Fruit fly (Drosophila melanogaster) whole organism, embryonic: Measurements from ENCODE around the gene Nf1.
A peak's percentile ranks its signal among the peaks of the same experiment; 100 is the strongest.

ENCODE experiments used
- Atf3 ChIP-seq: fragments of 200-800 bp; sonication (Bioruptor generic); optimal IDR thresholded peaks from 3 replicates; lab custom pipeline; 2016; ENCODE audit warnings: missing biosample characterization, missing genetic modification characterization
- B-H2 ChIP-seq: fragments of 200-800 bp; sonication (Bioruptor generic); optimal IDR thresholded peaks from 2 replicates; lab custom pipeline; 2018; ENCODE audit warnings: missing biosample characterization, mild to moderate bottlenecking, missing genetic modification characterization
- Bteb2 ChIP-seq: fragments of 200-800 bp; sonication (Bioruptor generic); optimal IDR thresholded peaks from 2 replicates; lab custom pipeline; 2016; ENCODE audit warnings: missing biosample characterization, missing genetic modification characterization
- C15 ChIP-seq: fragments of 200-800 bp; sonication (Bioruptor generic); IDR thresholded peaks from 3 replicates; pipeline ENCODE4 v1.3.6; 2022; ENCODE audit warnings: missing biosample characterization, missing genetic modification characterization
- CG10274 ChIP-seq: fragments of 200-800 bp; sonication (Bioruptor generic); optimal IDR thresholded peaks from 3 replicates; lab custom pipeline; 2017; ENCODE audit warnings: missing biosample characterization, mild to moderate bottlenecking, missing genetic modification characterization
- CG10565 ChIP-seq: fragments of 200-800 bp; sonication (Bioruptor generic); optimal IDR thresholded peaks from 3 replicates; lab custom pipeline; 2016; ENCODE audit warnings: missing biosample characterization, mild to moderate bottlenecking, missing genetic modification characterization
- CG10654 ChIP-seq: fragments of 200-800 bp; sonication (Bioruptor generic); optimal IDR thresholded peaks from 2 replicates; lab custom pipeline; 2016; ENCODE audit warnings: missing biosample characterization, missing genetic modification characterization
- CG17912 ChIP-seq: fragments of 200-800 bp; sonication (Bioruptor generic); optimal IDR thresholded peaks from 2 replicates; lab custom pipeline; 2018; ENCODE audit warnings: missing biosample characterization, mild to moderate bottlenecking, missing genetic modification characterization
- CG18599 ChIP-seq: fragments of 200-800 bp; sonication (Bioruptor generic); optimal IDR thresholded peaks from 3 replicates; lab custom pipeline; 2017; ENCODE audit warnings: missing biosample characterization, missing genetic modification characterization, mild to moderate bottlenecking, moderate library complexity, missing genetic modification reagents
- CG32532 ChIP-seq: fragments of 200-800 bp; sonication (Bioruptor generic); IDR thresholded peaks from 2 replicates; pipeline ENCODE4 v1.3.6; 2022; ENCODE audit warnings: missing biosample characterization, missing genetic modification characterization
- CG33213 ChIP-seq: fragments of 200-800 bp; sonication (Bioruptor generic); optimal IDR thresholded peaks from 3 replicates; lab custom pipeline; 2016; ENCODE audit warnings: missing biosample characterization, missing genetic modification characterization
- CG3995 ChIP-seq: fragments of 200-800 bp; sonication (Bioruptor generic); optimal IDR thresholded peaks from 3 replicates; lab custom pipeline; 2016; ENCODE audit warnings: missing biosample characterization, missing genetic modification characterization
- CG4282 ChIP-seq: fragments of 200-800 bp; sonication (Bioruptor generic); optimal IDR thresholded peaks from 2 replicates; lab custom pipeline; 2016; ENCODE audit warnings: missing biosample characterization, missing genetic modification characterization
- CG43689 ChIP-seq: fragments of 200-800 bp; sonication (Bioruptor generic); IDR thresholded peaks from 2 replicates; pipeline ENCODE4 v1.3.6; 2022; ENCODE audit warnings: missing biosample characterization, missing genetic modification characterization
- CG4820 ChIP-seq: fragments of 200-800 bp; sonication (Bioruptor generic); optimal IDR thresholded peaks from 3 replicates; lab custom pipeline; 2016; ENCODE audit warnings: missing biosample characterization, missing genetic modification characterization
- CG6683 ChIP-seq: fragments of 200-800 bp; sonication (Bioruptor generic); optimal IDR thresholded peaks from 2 replicates; lab custom pipeline; 2017; ENCODE audit warnings: missing biosample characterization, mild to moderate bottlenecking, missing genetic modification characterization, missing genetic modification reagents
- CG6689 ChIP-seq: fragments of 200-800 bp; sonication (Bioruptor generic); IDR thresholded peaks from 2 replicates; pipeline ENCODE4 v1.3.6; 2022; ENCODE audit warnings: missing biosample characterization, missing genetic modification characterization
- CG7357 ChIP-seq: fragments of 200-800 bp; sonication (Bioruptor generic); IDR thresholded peaks from 3 replicates; pipeline ENCODE4 v1.3.6; 2022; ENCODE audit warnings: missing biosample characterization, missing genetic modification characterization
- CG7963 ChIP-seq: fragments of 200-800 bp; sonication (Bioruptor generic); IDR thresholded peaks from 3 replicates; pipeline ENCODE4 v1.3.6; 2022; ENCODE audit warnings: missing biosample characterization, missing genetic modification characterization; ENCODE audit not compliant: partially characterized antibody
- CG8765 ChIP-seq: fragments of 200-800 bp; sonication (Bioruptor generic); IDR thresholded peaks from 2 replicates; pipeline ENCODE4 v1.3.6; 2022; ENCODE audit warnings: missing biosample characterization, missing genetic modification characterization
- CG9797 ChIP-seq: fragments of 200-800 bp; sonication (Bioruptor generic); optimal IDR thresholded peaks from 3 replicates; lab custom pipeline; 2018; ENCODE audit warnings: missing biosample characterization, mild to moderate bottlenecking, missing genetic modification characterization
- Camta ChIP-seq: fragments of 200-800 bp; sonication (Bioruptor generic); optimal IDR thresholded peaks from 2 replicates; lab custom pipeline; 2016; ENCODE audit warnings: missing biosample characterization, missing genetic modification characterization
- Deaf1 ChIP-seq: fragments of 200-800 bp; optimal IDR thresholded peaks from 3 replicates; lab custom pipeline; 2019; ENCODE audit warnings: missing biosample characterization, mild to moderate bottlenecking, missing genetic modification characterization, moderate library complexity
- Ets65A ChIP-seq: fragments of 200-800 bp; sonication (Bioruptor generic); peaks from one replicate; lab custom pipeline; 2016; ENCODE audit warnings: missing biosample characterization, missing genetic modification characterization
- Hand ChIP-seq: fragments of 200-800 bp; sonication (Bioruptor generic); optimal IDR thresholded peaks from 2 replicates; lab custom pipeline; 2017; ENCODE audit warnings: mild to moderate bottlenecking, missing biosample characterization, missing genetic modification reagents, missing genetic modification characterization
- Hmx ChIP-seq: fragments of 200-800 bp; sonication (Bioruptor generic); optimal IDR thresholded peaks from 2 replicates; lab custom pipeline; 2016; ENCODE audit warnings: missing biosample characterization, missing genetic modification characterization
- Hr3 ChIP-seq: fragments of 200-800 bp; sonication (Bioruptor generic); optimal IDR thresholded peaks from 3 replicates; lab custom pipeline; 2016; ENCODE audit warnings: missing biosample characterization, missing genetic modification characterization
- Jarid2 ChIP-seq: fragments of 200-800 bp; sonication (Bioruptor generic); optimal IDR thresholded peaks from 3 replicates; lab custom pipeline; 2017; ENCODE audit warnings: mild to moderate bottlenecking, missing biosample characterization, missing genetic modification reagents, missing genetic modification characterization
- Optix ChIP-seq: fragments of 200-800 bp; sonication (Bioruptor generic); IDR thresholded peaks from 3 replicates; pipeline ENCODE4 v1.3.6; 2022; ENCODE audit warnings: missing biosample characterization, missing genetic modification characterization
- Six4 ChIP-seq: fragments of 200-800 bp; sonication (Bioruptor generic); optimal IDR thresholded peaks from 2 replicates; lab custom pipeline; 2016; ENCODE audit warnings: missing biosample characterization, missing genetic modification characterization
- Stat92E ChIP-seq, 3 experiments: fragments of >200 bp in 2 of 3; fragments of 200-800 bp in 1 of 3; sonication (Bioruptor generic) in 1 of 3; optimal IDR thresholded peaks; 2 replicates each; lab custom pipeline; 2017 to 2019; ENCODE audit warnings: missing biosample characterization in 3 of 3, missing genetic modification characterization in 3 of 3, mild to moderate bottlenecking in 1 of 3, moderate library complexity in 1 of 3
- Taf1 ChIP-seq: fragments of 200-800 bp; sonication (Bioruptor generic); IDR thresholded peaks from 2 replicates; pipeline ENCODE4 v1.3.6; 2022; ENCODE audit warnings: missing biosample characterization, missing genetic modification characterization
- Vsx1 ChIP-seq: fragments of 200-800 bp; sonication (Bioruptor generic); optimal IDR thresholded peaks from 2 replicates; lab custom pipeline; 2017; ENCODE audit warnings: missing biosample characterization, mild to moderate bottlenecking, missing genetic modification characterization, missing genetic modification reagents
- bsh ChIP-seq, 2 experiments: fragments of 200-800 bp; sonication (Bioruptor generic); optimal IDR thresholded peaks; 2 replicates each; lab custom pipeline; 2017 to 2018; ENCODE audit warnings: mild to moderate bottlenecking in 2 of 2, missing biosample characterization in 2 of 2, missing genetic modification characterization in 2 of 2, moderate library complexity in 1 of 2
- chinmo ChIP-seq: fragments of 200-800 bp; sonication (Bioruptor generic); IDR thresholded peaks from 4 replicates; pipeline ENCODE4 v1.3.6; 2022; ENCODE audit warnings: missing biosample characterization, missing genetic modification characterization; ENCODE audit not compliant: partially characterized antibody
- chm ChIP-seq: fragments of 200-800 bp; sonication (Bioruptor generic); IDR thresholded peaks from 2 replicates; pipeline ENCODE4 v1.3.6; 2022; ENCODE audit warnings: missing biosample characterization, missing genetic modification characterization
- dati ChIP-seq: fragments of 200-800 bp; sonication (Bioruptor generic); IDR thresholded peaks from 2 replicates; pipeline ENCODE4 v1.3.6; 2022; ENCODE audit warnings: missing biosample characterization, missing genetic modification characterization
- dmrt11E ChIP-seq: fragments of 200-800 bp; sonication (Bioruptor generic); optimal IDR thresholded peaks from 3 replicates; lab custom pipeline; 2018; ENCODE audit warnings: missing biosample characterization, mild to moderate bottlenecking, missing genetic modification characterization, moderate library complexity
- ems ChIP-seq: fragments of 200-800 bp; sonication (Bioruptor generic); optimal IDR thresholded peaks from 3 replicates; lab custom pipeline; 2016; ENCODE audit warnings: missing biosample characterization, missing genetic modification characterization
- gsb ChIP-seq: fragments of 200-800 bp; sonication (Bioruptor generic); IDR thresholded peaks from 2 replicates; pipeline ENCODE4 v1.3.6; 2022; ENCODE audit warnings: missing biosample characterization, missing genetic modification characterization
- hkb ChIP-seq, 2 experiments: fragments of 200-800 bp in 1 of 2; fragments of >200 bp in 1 of 2; sonication (Bioruptor generic) in 1 of 2; IDR thresholded peaks in 1 of 2; optimal IDR thresholded peaks in 1 of 2; 2 replicates each; pipeline versions ENCODE4 v1.3.6 to Lab custom; 2017 to 2022; ENCODE audit warnings: missing biosample characterization in 1 of 2, missing genetic modification characterization in 1 of 2
- lmd ChIP-seq: fragments of 200-800 bp; sonication (Bioruptor generic); IDR thresholded peaks from 2 replicates; pipeline ENCODE4 v1.3.6; 2022; ENCODE audit warnings: missing biosample characterization, missing genetic modification characterization
- nau ChIP-seq: fragments of 200-800 bp; sonication (Bioruptor generic); optimal IDR thresholded peaks from 3 replicates; lab custom pipeline; 2017; ENCODE audit warnings: missing biosample characterization, mild to moderate bottlenecking, missing genetic modification characterization, missing genetic modification reagents
- org-1 ChIP-seq: fragments of 200-800 bp; sonication (Bioruptor generic); optimal IDR thresholded peaks from 2 replicates; lab custom pipeline; 2017; ENCODE audit warnings: missing biosample characterization, missing genetic modification characterization
- otp ChIP-seq: fragments of 200-800 bp; sonication (Bioruptor generic); IDR thresholded peaks from 3 replicates; pipeline ENCODE4, ENCODE4 v1.3.6; 2022; ENCODE audit warnings: missing biosample characterization, missing genetic modification characterization
- pum ChIP-seq: fragments of 200-800 bp; sonication (Bioruptor generic); optimal IDR thresholded peaks from 2 replicates; lab custom pipeline; 2016; ENCODE audit warnings: missing biosample characterization, missing genetic modification characterization
- run ChIP-seq: fragments of 200-800 bp; sonication (Bioruptor generic); optimal IDR thresholded peaks from 3 replicates; lab custom pipeline; 2018; ENCODE audit warnings: missing biosample characterization, mild to moderate bottlenecking, missing genetic modification characterization
- slou ChIP-seq: fragments of 200-800 bp; sonication (Bioruptor generic); optimal IDR thresholded peaks from 3 replicates; lab custom pipeline; 2016; ENCODE audit warnings: missing biosample characterization, missing genetic modification characterization
- sna ChIP-seq: fragments of 200-800 bp; sonication (Bioruptor generic); IDR thresholded peaks from 2 replicates; pipeline ENCODE4 v1.3.6; 2022; ENCODE audit warnings: missing biosample characterization, missing genetic modification characterization; ENCODE audit not compliant: partially characterized antibody
- vfl ChIP-seq: fragments of 200-800 bp; sonication (Bioruptor generic); optimal IDR thresholded peaks from 2 replicates; lab custom pipeline; 2016; ENCODE audit warnings: missing biosample characterization, missing genetic modification characterization
- vvl ChIP-seq: fragments of 200-800 bp; sonication (Bioruptor generic); IDR thresholded peaks from 2 replicates; pipeline ENCODE4 v1.3.6; 2022; ENCODE audit warnings: missing biosample characterization, missing genetic modification characterization

Nf1 gene

DNA sequence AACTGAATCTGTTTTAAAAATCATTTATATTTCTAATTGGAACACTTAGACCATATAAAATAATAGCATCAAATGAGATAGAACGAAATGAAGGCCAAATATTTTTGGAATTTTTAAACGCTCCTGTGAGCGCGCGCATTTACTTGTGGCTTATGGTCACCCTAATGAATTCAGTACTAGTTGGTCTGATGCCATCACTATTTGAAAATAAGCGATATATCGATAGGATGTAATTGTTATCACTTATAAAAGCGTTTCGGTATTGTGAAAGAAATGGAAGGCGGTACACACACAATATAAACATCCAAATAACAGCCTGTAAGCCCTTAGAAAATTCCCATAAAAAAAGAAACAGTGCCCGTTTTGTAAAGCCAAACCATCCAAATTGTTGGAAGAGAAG is at the start of gene Nf1 (continued):
- no peak for TF ChIP-seq Hmx (GFP tag; lab: Kevin White, UChicago)
- TF ChIP-seq CG8765 = no peak
- no peak for TF ChIP-seq CG43689 (GFP tag; lab: Robert Waterston, UW)
- no peak for TF ChIP-seq CG18599
- no peak for TF ChIP-seq Six4 (GFP tag; lab: Kevin White, UChicago)
- no peak for TF ChIP-seq CG4820 (GFP tag; lab: Kevin White, UChicago)
- no peak for TF ChIP-seq Optix (GFP tag; lab: Robert Waterston, UW)
- TF ChIP-seq Stat92E (GFP tag; optimal IDR thresholded peaks at IDR 0.05; lab: Kevin White, UChicago) = no peak
- no peak for TF ChIP-seq ems (GFP tag; lab: Kevin White, UChicago)
- TF ChIP-seq CG10654 = no peak
- 0 out of 3 replicates have a peak, but pooled peaks have one; percentile 38 for TF ChIP-seq CG7963 (GFP tag; lab: Robert Waterston, UW)
- no peak for TF ChIP-seq Vsx1 (GFP tag; lab: Kevin White, UChicago)
- no peak for TF ChIP-seq chm (GFP tag; lab: Robert Waterston, UW)
- no peak for TF ChIP-seq CG6683 (GFP tag; lab: Kevin White, UChicago)
- TF ChIP-seq org-1 (GFP tag; lab: Kevin White, UChicago) = no peak
- no peak for TF ChIP-seq pum (GFP tag; lab: Kevin White, UChicago)
- TF ChIP-seq nau = no peak
- no peak for TF ChIP-seq Deaf1 (tag; lab: Kevin White, UChicago)
- TF ChIP-seq run = no peak
- TF ChIP-seq CG10274 (GFP tag; lab: Kevin White, UChicago) = no peak
- no peak for TF ChIP-seq CG7357 (GFP tag; lab: Robert Waterston, UW)
- TF ChIP-seq hkb (optimal IDR thresholded peaks at IDR 0.05; lab: Kevin White, UChicago) = no peak
- no peak for TF ChIP-seq hkb (GFP tag; IDR thresholded peaks at IDR 0.05; lab: Robert Waterston, UW)
- no peak for TF ChIP-seq Taf1 (GFP tag; lab: Robert Waterston, UW)
- TF ChIP-seq Camta (GFP tag; lab: Kevin White, UChicago) = no peak
- TF ChIP-seq B-H2 (GFP tag; lab: Kevin White, UChicago) = no peak
- TF ChIP-seq Hand (GFP tag; lab: Kevin White, UChicago) = no peak
- peak; percentile 86 for TF ChIP-seq CG3995
- no peak for TF ChIP-seq CG10565 (GFP tag; lab: Kevin White, UChicago)
- no peak for TF ChIP-seq vfl (GFP tag; lab: Kevin White, UChicago)
- TF ChIP-seq dati = no peak
- TF ChIP-seq CG4282 (GFP tag; lab: Kevin White, UChicago) = no peak
- TF ChIP-seq CG33213 (GFP tag; lab: Kevin White, UChicago) = peak; percentile 41
- no peak for TF ChIP-seq otp (GFP tag; lab: Robert Waterston, UW)
- no peak for TF ChIP-seq gsb (GFP tag; lab: Robert Waterston, UW)
- TF ChIP-seq CG6689 (GFP tag; lab: Robert Waterston, UW) = no peak
- no peak for TF ChIP-seq Ets65A
- peak; percentile 50 for TF ChIP-seq CG9797 (GFP tag; lab: Kevin White, UChicago)
- TF ChIP-seq vvl (GFP tag; lab: Robert Waterston, UW) = peak; percentile 90
- no peak for TF ChIP-seq Jarid2 (GFP tag; lab: Kevin White, UChicago)
- TF ChIP-seq chinmo (GFP tag; lab: Robert Waterston, UW) = peak; percentile 60; the same call in 1 of the 4 replicates
- TF ChIP-seq dmrt11E (tag; lab: Kevin White, UChicago) = no peak
- TF ChIP-seq Bteb2 = no peak
- TF ChIP-seq CG17912 (GFP tag; lab: Kevin White, UChicago) = no peak
- no peak for TF ChIP-seq Atf3
- peak; percentile 76 for TF ChIP-seq sna (GFP tag; lab: Robert Waterston, UW)
- TF ChIP-seq bsh (GFP tag; optimal IDR thresholded peaks at IDR 0.05; lab: Kevin White, UChicago) = no peak
- TF ChIP-seq Hr3 = no peak
- TF ChIP-seq slou = no peak
- TF ChIP-seq lmd (GFP tag; lab: Robert Waterston, UW) = no peak
- 0 out of 2 replicates have a peak, but pooled peaks have one; percentile 19 for TF ChIP-seq CG32532
- TF ChIP-seq C15 (GFP tag; lab: Robert Waterston, UW) = no peak
